Worm (Caenorhabditis elegans) whole organism, L2 larva: Measurements from ENCODE around the gene ubxn-2.

Experiments
- C34F6.9 ChIP-seq: fragments of 150-350 bp; optimal IDR thresholded peaks from 2 replicates; lab custom pipeline; 2014; ENCODE audit warnings: missing biosample characterization, missing genetic modification characterization
- F13H6.1 ChIP-seq: sonication (generic microtip); optimal IDR thresholded peaks from 2 replicates; lab custom pipeline; 2016; ENCODE audit warnings: missing genetic modification characterization, missing compliant biosample characterization
- R02D3.7 ChIP-seq: fragments of 150-350 bp; optimal IDR thresholded peaks from 2 replicates; lab custom pipeline; 2014; ENCODE audit warnings: missing biosample characterization, missing genetic modification characterization
- Y55F3AM.14 ChIP-seq: fragments of 200-800 bp; sonication (Bioruptor generic); optimal IDR thresholded peaks from 2 replicates; lab custom pipeline; 2018; ENCODE audit warnings: mild to moderate bottlenecking, missing genetic modification characterization, missing compliant biosample characterization
- ZK546.5 ChIP-seq: sonication (generic microtip); optimal IDR thresholded peaks from 2 replicates; lab custom pipeline; 2017; ENCODE audit warnings: missing biosample characterization, missing genetic modification characterization
- alr-1 ChIP-seq: fragments of 150-350 bp; optimal IDR thresholded peaks from 2 replicates; lab custom pipeline; 2014; ENCODE audit warnings: missing biosample characterization, missing genetic modification characterization
- aly-2 ChIP-seq: fragments of 150-350 bp; optimal IDR thresholded peaks from 2 replicates; lab custom pipeline; 2014; ENCODE audit warnings: missing biosample characterization, missing genetic modification characterization
- blmp-1 ChIP-seq: sonication (generic microtip); optimal IDR thresholded peaks from 2 replicates; lab custom pipeline; 2017; ENCODE audit warnings: missing genetic modification characterization, mild to moderate bottlenecking, missing compliant biosample characterization, antibody characterized with exemption, moderate library complexity; ENCODE audit not compliant: insufficient read depth
- ceh-82 ChIP-seq: fragments of 150-350 bp; optimal IDR thresholded peaks from 2 replicates; lab custom pipeline; 2014; ENCODE audit warnings: missing biosample characterization, missing genetic modification characterization
- dmd-4 ChIP-seq: sonication (generic microtip); optimal IDR thresholded peaks from 2 replicates; lab custom pipeline; 2017; ENCODE audit warnings: missing biosample characterization, missing genetic modification characterization
- elt-1 ChIP-seq: fragments of 150-350 bp; optimal IDR thresholded peaks from 2 replicates; lab custom pipeline; 2014; ENCODE audit warnings: missing biosample characterization, missing genetic modification characterization
- fos-1 ChIP-seq: fragments of 150-350 bp; optimal IDR thresholded peaks from 2 replicates; lab custom pipeline; 2014; ENCODE audit warnings: missing biosample characterization, missing genetic modification characterization
- gmeb-1 ChIP-seq: fragments of 150-350 bp; optimal IDR thresholded peaks from 2 replicates; lab custom pipeline; 2014; ENCODE audit warnings: missing biosample characterization, missing genetic modification characterization
- lin-11 ChIP-seq: fragments of 150-350 bp; sonication (generic microtip); optimal IDR thresholded peaks from 2 replicates; lab custom pipeline; 2014; ENCODE audit warnings: missing biosample characterization, missing genetic modification characterization, inconsistent platforms, mixed read lengths
- lin-13 ChIP-seq: fragments of 150-350 bp; optimal IDR thresholded peaks from 2 replicates; lab custom pipeline; 2014; ENCODE audit warnings: missing biosample characterization, missing genetic modification reagents, missing genetic modification characterization
- lin-39 ChIP-seq: fragments of 150-350 bp; optimal IDR thresholded peaks from 2 replicates; lab custom pipeline; 2014; ENCODE audit warnings: missing biosample characterization, missing genetic modification reagents, missing genetic modification characterization
- lsy-2 ChIP-seq, 2 experiments: fragments of 150-350 bp in 1 of 2; sonication (generic microtip) in 1 of 2; optimal IDR thresholded peaks; 2 replicates each; lab custom pipeline; 2014 to 2017; ENCODE audit warnings: missing biosample characterization in 2 of 2, missing genetic modification characterization in 2 of 2
- mab-5 ChIP-seq: fragments of 150-350 bp; optimal IDR thresholded peaks from 2 replicates; lab custom pipeline; 2014; ENCODE audit warnings: missing biosample characterization, missing genetic modification characterization
- mdl-1 ChIP-seq, 2 experiments: fragments of 150-350 bp in 1 of 2; sonication (generic microtip) in 1 of 2; optimal IDR thresholded peaks; 2 replicates each; lab custom pipeline; 2017; ENCODE audit warnings: missing biosample characterization in 2 of 2, missing genetic modification characterization in 2 of 2
- nhr-12 ChIP-seq: fragments of 150-350 bp; optimal IDR thresholded peaks from 2 replicates; lab custom pipeline; 2014; ENCODE audit warnings: missing biosample characterization, missing genetic modification characterization
- nhr-129 ChIP-seq: fragments of 150-350 bp; optimal IDR thresholded peaks from 2 replicates; lab custom pipeline; 2014; ENCODE audit warnings: missing biosample characterization, missing genetic modification characterization
- nhr-23 ChIP-seq: fragments of 150-350 bp; optimal IDR thresholded peaks from 2 replicates; lab custom pipeline; 2014; ENCODE audit warnings: missing biosample characterization, missing genetic modification reagents, missing genetic modification characterization
- nhr-25 ChIP-seq: fragments of 150-350 bp; sonication (generic microtip); optimal IDR thresholded peaks from 3 replicates; lab custom pipeline; 2014; ENCODE audit warnings: missing biosample characterization, missing genetic modification characterization
- peb-1 ChIP-seq: fragments of 150-350 bp; optimal IDR thresholded peaks from 2 replicates; lab custom pipeline; 2014; ENCODE audit warnings: missing biosample characterization, missing genetic modification characterization
- skn-1 ChIP-seq: sonication (generic microtip); optimal IDR thresholded peaks from 2 replicates; lab custom pipeline; 2017; ENCODE audit warnings: missing biosample characterization, missing genetic modification characterization
- sma-9 ChIP-seq, 2 experiments: fragments of 150-350 bp in 1 of 2; sonication (generic microtip) in 1 of 2; optimal IDR thresholded peaks; 2 replicates each; lab custom pipeline; 2014 to 2016; ENCODE audit warnings: missing genetic modification characterization in 2 of 2, mild to moderate bottlenecking in 1 of 2, missing biosample characterization in 1 of 2, missing compliant biosample characterization in 1 of 2, missing genetic modification reagents in 1 of 2, moderate library complexity in 1 of 2
- snpc-4 ChIP-seq: fragments of 150-350 bp; optimal IDR thresholded peaks from 2 replicates; lab custom pipeline; 2014; ENCODE audit warnings: missing biosample characterization, missing genetic modification characterization
- ztf-1 ChIP-seq: fragments of 200-800 bp; sonication (Bioruptor generic); conservative IDR thresholded peaks from 2 replicates; pipeline ENCODE4 v1.3.6; 2022; ENCODE audit warnings: missing genetic modification characterization, missing compliant biosample characterization
- ztf-11 ChIP-seq: sonication (generic microtip); optimal IDR thresholded peaks from 2 replicates; lab custom pipeline; 2017; ENCODE audit warnings: missing biosample characterization, missing genetic modification characterization

The ubxn-2 gene

ce11 chrIV:2774500-2774899, 48.9 kb upstream of the ubxn-2 start (continued):
- TF ChIP-seq ztf-11 (tag; lab: Kevin White, UChicago) (no peak), skn-1 (tag; lab: Kevin White, UChicago) (no peak), nhr-129 (tag; lab: Kevin White, UChicago) (peak; percentile 84), snpc-4 (tag; lab: Kevin White, UChicago) (peak; percentile 7), lsy-2 (tag; optimal IDR thresholded peaks at IDR 0.05; lab: Kevin White, UChicago) (peak in 1 of 2 experiments; percentile 82), dmd-4 (tag; lab: Kevin White, UChicago) (no peak)

- peak; percentile 68 for TF ChIP-seq nhr-129 (tag; lab: Kevin White, UChicago)
- peak; percentile 35 for TF ChIP-seq nhr-25 (tag; lab: Kevin White, UChicago)
- no peak for TF ChIP-seq Y55F3AM.14
- TF ChIP-seq lsy-2 (tag; optimal IDR thresholded peaks at IDR 0.05; lab: Kevin White, UChicago) = peak in 1 of 2 experiments; percentile 29
- no peak for TF ChIP-seq ztf-1 (GFP tag; lab: Robert Waterston, UW)
- TF ChIP-seq lin-13 = peak; percentile 15
- TF ChIP-seq lin-11 (tag; lab: Kevin White, UChicago) = no peak
- no peak for TF ChIP-seq peb-1 (tag; lab: Kevin White, UChicago)
- TF ChIP-seq alr-1 (tag; lab: Kevin White, UChicago) = no peak
- no peak for TF ChIP-seq nhr-23 (tag; lab: Kevin White, UChicago)
- TF ChIP-seq sma-9 (GFP tag; optimal IDR thresholded peaks at IDR 0.05; lab: Kevin White, UChicago) = peak; percentile 35
- no peak for TF ChIP-seq sma-9 (tag; optimal IDR thresholded peaks at IDR 0.05; lab: Kevin White, UChicago)
- TF ChIP-seq skn-1 (tag; lab: Kevin White, UChicago) = no peak
- TF ChIP-seq F13H6.1 (tag; lab: Kevin White, UChicago) = no peak
- TF ChIP-seq, all 48 proteins: peak for 5
Observed at ce11 chrIV:2773382-2773979, 47.9 kb upstream of the ubxn-2 start.

- TF ChIP-seq Y55F3AM.14 (peak; percentile 74), blmp-1 (tag; lab: Kevin White, UChicago) (peak; percentile 47), gmeb-1 (tag; lab: Kevin White, UChicago) (no peak), dmd-4 (tag; lab: Kevin White, UChicago) (no peak), lin-13 (no peak), nhr-25 (tag; lab: Kevin White, UChicago) (peak; percentile 56)
Observed at ce11 chrIV:2772209-2772851, 46.7 kb upstream of the ubxn-2 start.

- no peak for TF ChIP-seq snpc-4 (tag; lab: Kevin White, UChicago)
- no peak for TF ChIP-seq fos-1 (tag; lab: Kevin White, UChicago)
- no peak for TF ChIP-seq blmp-1 (tag; lab: Kevin White, UChicago)
- TF ChIP-seq gmeb-1 (tag; lab: Kevin White, UChicago) = no peak
- TF ChIP-seq nhr-25 (tag; lab: Kevin White, UChicago) = no peak
- TF ChIP-seq nhr-12 (tag; lab: Kevin White, UChicago) = no peak
- no peak for TF ChIP-seq mdl-1 (tag; optimal IDR thresholded peaks at IDR 0.05; lab: Kevin White, UChicago)
- no peak for TF ChIP-seq elt-1
Observed at ce11 chrIV:2771692-2772091, 46.1 kb upstream of the ubxn-2 start, which contains the start of gene Y54G2A.11. Gene Y54G2A.11, minus strand, starts transcription at chrIV:2771792.

- TF ChIP-seq C34F6.9 (tag; lab: Kevin White, UChicago) (no peak), R02D3.7 (tag; lab: Kevin White, UChicago) (no peak), ZK546.5 (tag; lab: Kevin White, UChicago) (no peak)
Observed at ce11 chrIV:2770835-2771234, 45.2 kb upstream of the ubxn-2 start.

- TF ChIP-seq dmd-4 (tag; lab: Kevin White, UChicago) (no peak), aly-2 (tag; lab: Kevin White, UChicago) (no peak), R02D3.7 (tag; lab: Kevin White, UChicago) (no peak), ceh-82 (no peak), mab-5 (no peak), lin-39 (tag; lab: Kevin White, UChicago) (no peak)
Observed at ce11 chrIV:2770067-2770466, 44.4 kb upstream of the ubxn-2 start.
